Fruit fly (Drosophila melanogaster): ENCODE results near the gene CG31522.

CG31522 gene

DNA sequence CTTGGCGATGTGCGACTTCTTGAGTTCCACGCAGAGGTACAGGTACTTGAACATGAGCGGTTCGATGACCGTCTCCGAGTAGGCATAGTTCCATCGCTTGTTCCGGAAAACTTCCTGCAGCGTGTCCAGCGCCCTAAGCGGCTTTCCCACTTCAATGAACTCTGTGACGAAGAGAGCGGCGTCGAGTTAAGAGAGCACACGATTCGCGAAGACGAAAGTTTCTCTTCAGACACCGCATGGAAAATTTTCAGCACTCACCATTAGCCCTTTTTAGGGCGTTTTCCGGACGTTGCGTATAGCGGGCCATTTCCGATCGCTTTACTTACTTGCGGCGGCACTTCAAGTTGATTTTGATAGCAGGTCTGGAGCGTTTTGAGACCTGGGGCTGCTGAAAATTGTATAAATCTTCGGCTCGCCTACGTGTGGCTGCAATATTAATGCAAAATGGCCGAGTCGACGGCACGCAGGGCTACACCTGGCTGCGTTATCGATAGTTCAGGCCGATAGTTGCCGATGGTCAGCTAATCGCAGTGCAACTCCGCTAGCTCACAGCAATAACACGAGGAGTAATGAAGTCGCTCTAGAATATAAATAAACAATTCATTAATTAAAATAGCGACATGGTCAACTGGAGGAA is 29.1 kb downstream of the CG31522 start, which contains the start of the genes eIF3a and CG1074 (continued):
- peak; percentile 62; the same call in 1 of the 2 replicates for TF ChIP-seq CG32767 (GFP tag; IDR thresholded peaks at IDR 0.05)
- peak; percentile 86 for TF ChIP-seq Doc3 (GFP tag; IDR thresholded peaks at IDR 0.05; ENCODE audit: partially characterized antibody)
- TF ChIP-seq stwl (tag; optimal IDR thresholded peaks at IDR 0.05) = peak; percentile 87
- peak; percentile 100 for TF ChIP-seq CG2116 (GFP tag; optimal IDR thresholded peaks at IDR 0.05)
- TF ChIP-seq knrl (GFP tag; IDR thresholded peaks at IDR 0.05; ENCODE audit: partially characterized antibody) = peak; percentile 97
- peak; percentile 57; the same call in 2 of the 3 replicates for TF ChIP-seq otp (GFP tag; IDR thresholded peaks at IDR 0.05)
- TF ChIP-seq CG2712 (tag; optimal IDR thresholded peaks at IDR 0.05) = peak; percentile 69
- no peak for TF ChIP-seq Ptx1 (GFP tag; IDR thresholded peaks at IDR 0.05)
- no peak for TF ChIP-seq CG18599 (GFP tag; optimal IDR thresholded peaks at IDR 0.05)
- TF ChIP-seq Nf-YB (GFP tag; optimal IDR thresholded peaks at IDR 0.05) = peak; percentile 32
- TF ChIP-seq repo (GFP tag; optimal IDR thresholded peaks at IDR 0.05) = peak; percentile 62
- no peak for TF ChIP-seq sim (GFP tag; IDR thresholded peaks at IDR 0.05)
- peak; percentile 56 for TF ChIP-seq pb (GFP tag; optimal IDR thresholded peaks at IDR 0.05)
- peak; percentile 95 for TF ChIP-seq Ets65A (GFP tag)
- TF ChIP-seq zfh2 (GFP tag; optimal IDR thresholded peaks at IDR 0.05) = peak; percentile 52
- TF ChIP-seq CG2202 (tag; optimal IDR thresholded peaks at IDR 0.05) = peak; percentile 44
- TF ChIP-seq tll (GFP tag; optimal IDR thresholded peaks at IDR 0.05) = peak in 1 of 2 experiments; percentile 68
- peak; percentile 82 for TF ChIP-seq CG13296 (GFP tag; optimal IDR thresholded peaks at IDR 0.05)
- peak; percentile 62 for TF ChIP-seq twi (tag; optimal IDR thresholded peaks at IDR 0.05)
- no peak for TF ChIP-seq CG31224 (GFP tag; IDR thresholded peaks at IDR 0.05)
- peak; percentile 91 for TF ChIP-seq CG15514 (GFP tag; optimal IDR thresholded peaks at IDR 0.05)
- TF ChIP-seq odd (GFP tag; optimal IDR thresholded peaks at IDR 0.05) = peak; percentile 67
- TF ChIP-seq CG15479 (GFP tag; optimal IDR thresholded peaks at IDR 0.05) = peak; percentile 13
- TF ChIP-seq CG13123 (GFP tag; optimal IDR thresholded peaks at IDR 0.05) = peak; percentile 16
- no peak for TF ChIP-seq D19A (tag; optimal IDR thresholded peaks at IDR 0.05)
- no peak for TF ChIP-seq gsb-n (tag; optimal IDR thresholded peaks at IDR 0.05)
- TF ChIP-seq ranshi (GFP tag; IDR thresholded peaks at IDR 0.05) = peak; percentile 64
- peak; percentile 69; the same call in 1 of the 3 replicates for TF ChIP-seq CG2199 (GFP tag; IDR thresholded peaks at IDR 0.05)
- TF ChIP-seq CG34422 (GFP tag; IDR thresholded peaks at IDR 0.05) = peak; percentile 90; the same call in 2 of the 3 replicates
- no peak for TF ChIP-seq CkIIα-i1 (GFP tag; IDR thresholded peaks at IDR 0.05)
- no peak for TF ChIP-seq CG8765 (GFP tag; IDR thresholded peaks at IDR 0.05)
- TF ChIP-seq p53 (GFP tag; optimal IDR thresholded peaks at IDR 0.05) = peak; percentile 80
- TF ChIP-seq CG10543 (GFP tag; optimal IDR thresholded peaks at IDR 0.05) = peak; percentile 78
- TF ChIP-seq CG16813 (GFP tag; IDR thresholded peaks at IDR 0.05; ENCODE audit: partially characterized antibody) = peak; percentile 97
- peak; percentile 55; the same call in 1 of the 2 replicates for TF ChIP-seq CG14441 (GFP tag; IDR thresholded peaks at IDR 0.05)
- TF ChIP-seq Hr78 (GFP tag; optimal IDR thresholded peaks at IDR 0.05) = no peak
- TF ChIP-seq CG31365 (tag; optimal IDR thresholded peaks at IDR 0.05) = peak; percentile 60
- TF ChIP-seq Hr3 (GFP tag; optimal IDR thresholded peaks at IDR 0.05) = peak; percentile 26
- peak; percentile 41; the same call in 1 of the 2 replicates for TF ChIP-seq CG10959 (GFP tag; IDR thresholded peaks at IDR 0.05)
- peak; percentile 0 for TF ChIP-seq fu2 (GFP tag; optimal IDR thresholded peaks at IDR 0.05)
- no peak for TF ChIP-seq CG1529 (GFP tag; optimal IDR thresholded peaks at IDR 0.05)
- peak; percentile 22; the same call in 1 of the 2 replicates for TF ChIP-seq Drgx (GFP tag; IDR thresholded peaks at IDR 0.05)
- no peak for TF ChIP-seq Doc2 (GFP tag; IDR thresholded peaks at IDR 0.05)
- TF ChIP-seq BEAF-32 (GFP tag; optimal IDR thresholded peaks at IDR 0.05) = peak; percentile 99
- TF ChIP-seq Six4 (GFP tag; optimal IDR thresholded peaks at IDR 0.05) = no peak
- peak; percentile 52 for TF ChIP-seq Antp (GFP tag; optimal IDR thresholded peaks at IDR 0.05)
- peak; percentile 51 for TF ChIP-seq Dp (GFP tag; optimal IDR thresholded peaks at IDR 0.05)
- peak; percentile 31 for TF ChIP-seq CG18764 (GFP tag; optimal IDR thresholded peaks at IDR 0.05)
- TF ChIP-seq E2f2 (GFP tag; IDR thresholded peaks at IDR 0.05) = peak; percentile 66
